Worm (Caenorhabditis elegans): ENCODE measurements around the gene F49F1.2.

Gene F49F1.2

DNA sequence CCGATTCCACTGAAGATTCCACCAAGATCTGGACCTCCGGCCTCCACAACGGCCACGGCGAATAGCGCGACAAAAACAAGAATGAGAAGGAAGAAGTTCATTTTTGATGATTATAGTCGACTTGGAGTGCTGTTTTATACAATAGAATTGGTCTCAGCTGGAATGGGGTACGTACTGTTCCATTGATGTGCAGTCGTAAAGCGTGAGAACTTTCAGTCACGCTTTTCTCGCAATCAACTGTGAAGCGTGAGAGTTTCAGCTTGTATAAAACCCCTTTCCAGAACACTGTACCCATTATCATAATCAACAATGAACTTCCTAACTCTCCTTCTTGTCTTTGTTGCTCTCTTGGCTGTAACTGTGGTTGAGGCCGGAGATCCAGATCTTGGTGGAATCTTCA is at the start of gene F49F1.2, which contains the start of gene F49F1.4:
Gene F49F1.2, plus strand, starts transcription at position 310 of the 400 bp plus-strand sequence.
Gene F49F1.4, minus strand, starts transcription at position 101 of the 400 bp plus-strand sequence.
- TF ChIP-seq elt-1 (tag; optimal IDR thresholded peaks at IDR 0.05) (no peak), gmeb-1 (tag; optimal IDR thresholded peaks at IDR 0.05) (no peak), nhr-25 (tag; optimal IDR thresholded peaks at IDR 0.05) (no peak), blmp-1 (tag; optimal IDR thresholded peaks at IDR 0.05; ENCODE audit: insufficient read depth) (no peak)

DNA sequence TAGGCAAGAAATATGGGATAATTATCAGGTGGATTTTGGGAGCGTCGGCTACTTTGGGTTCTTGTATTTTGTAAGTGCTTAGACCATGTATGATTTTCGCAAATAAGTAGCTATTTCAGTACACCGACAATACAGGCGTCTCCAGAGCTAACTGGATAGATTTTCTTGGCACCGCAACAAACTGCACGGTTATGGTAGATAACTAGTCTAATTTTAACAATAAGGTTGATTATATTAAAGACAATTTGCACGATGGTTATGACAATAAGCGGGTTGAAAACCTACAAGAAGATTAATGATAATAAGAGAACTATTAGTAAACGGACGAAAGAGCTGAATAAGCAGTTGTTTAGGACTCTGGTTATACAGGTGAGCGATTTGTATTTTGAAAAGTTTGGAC is 48.4 kb upstream of the F49F1.2 start:
- TF ChIP-seq nhr-237 (tag; optimal IDR thresholded peaks at IDR 0.05) (no peak), sem-4 (tag; optimal IDR thresholded peaks at IDR 0.05) (no peak), nhr-129 (tag; optimal IDR thresholded peaks at IDR 0.05) (no peak), mab-5 (tag; optimal IDR thresholded peaks at IDR 0.05) (no peak), skn-1 (tag; optimal IDR thresholded peaks at IDR 0.05) (no peak), F13H6.1 (tag; optimal IDR thresholded peaks at IDR 0.05) (no peak), peb-1 (tag; optimal IDR thresholded peaks at IDR 0.05) (no peak)

DNA sequence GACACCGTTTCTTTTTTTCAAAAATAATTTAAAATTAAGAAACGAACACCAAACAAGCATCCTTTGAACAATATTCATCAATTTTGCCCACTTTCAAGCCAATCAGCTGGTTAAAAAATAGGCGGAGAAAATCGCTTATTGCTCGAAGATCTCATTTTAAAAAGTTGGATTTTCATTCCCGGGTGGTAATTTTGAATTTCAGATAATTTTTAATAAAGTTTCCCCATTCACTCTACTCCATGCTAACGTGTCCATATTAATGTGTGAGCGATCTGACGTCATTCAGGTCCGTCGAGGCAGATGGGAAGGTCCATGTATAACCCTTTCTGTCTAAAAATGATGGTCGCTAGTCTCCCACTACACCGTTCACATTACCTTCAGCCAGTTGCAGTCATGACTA is 47.3 kb upstream of the F49F1.2 start, which contains the start of gene fbxb-55:
Gene fbxb-55, plus strand, starts transcription at position 301 of the 400 bp plus-strand sequence.
- no peak for TF ChIP-seq lsy-2 (tag; optimal IDR thresholded peaks at IDR 0.05)
- no peak for TF ChIP-seq ceh-82 (tag; optimal IDR thresholded peaks at IDR 0.05)
- no peak for TF ChIP-seq nhr-77 (tag; optimal IDR thresholded peaks at IDR 0.05)
- no peak for TF ChIP-seq ama-1 (optimal IDR thresholded peaks at IDR 0.05)
- TF ChIP-seq ztf-11 (tag; optimal IDR thresholded peaks at IDR 0.05), result no peak
- TF ChIP-seq nhr-129 (tag; optimal IDR thresholded peaks at IDR 0.05), result no peak
- no peak for TF ChIP-seq zag-1 (tag; optimal IDR thresholded peaks at IDR 0.05)
- TF ChIP-seq alr-1 (tag; optimal IDR thresholded peaks at IDR 0.05), result no peak
- no peak for TF ChIP-seq lin-39 (tag; optimal IDR thresholded peaks at IDR 0.05)
- no peak for TF ChIP-seq sma-9 (GFP tag; optimal IDR thresholded peaks at IDR 0.05)
- TF ChIP-seq sma-9 (tag; optimal IDR thresholded peaks at IDR 0.05), result no peak
- TF ChIP-seq ztf-1 (GFP tag; conservative IDR thresholded peaks at IDR 0.05), result no peak
- TF ChIP-seq snpc-4 (tag; optimal IDR thresholded peaks at IDR 0.05), result no peak
- no peak for TF ChIP-seq crh-2 (tag; optimal IDR thresholded peaks at IDR 0.05)
- TF ChIP-seq gmeb-1 (tag; optimal IDR thresholded peaks at IDR 0.05), result no peak
- no peak for TF ChIP-seq mbf-1 (tag; optimal IDR thresholded peaks at IDR 0.05)

DNA sequence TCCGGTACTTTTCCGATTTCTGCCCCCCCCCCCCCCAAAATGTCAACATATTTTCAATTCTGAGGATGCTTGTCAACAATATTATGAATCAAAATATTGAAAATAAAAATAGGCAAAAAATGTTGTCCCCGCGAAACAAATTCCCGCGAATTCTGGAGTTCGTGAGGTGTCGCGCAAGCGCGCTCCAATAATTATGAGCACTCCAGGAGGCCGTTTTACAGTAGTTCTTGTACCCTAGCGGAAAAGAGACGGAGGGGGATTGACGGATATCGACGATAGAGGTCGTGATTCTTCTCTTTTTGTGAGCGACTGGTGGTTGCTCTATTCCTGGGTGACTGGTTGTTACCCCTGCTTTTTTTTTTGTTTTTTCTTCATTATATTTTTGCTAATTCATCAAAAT is 44.9 kb upstream of the F49F1.2 start:
- TF ChIP-seq sma-9 (GFP tag; optimal IDR thresholded peaks at IDR 0.05) (no peak), sma-9 (tag; optimal IDR thresholded peaks at IDR 0.05) (no peak), lin-13 (GFP tag; optimal IDR thresholded peaks at IDR 0.05) (no peak), gmeb-1 (tag; optimal IDR thresholded peaks at IDR 0.05) (no peak), aly-2 (tag; optimal IDR thresholded peaks at IDR 0.05) (no peak), lsy-2 (tag; optimal IDR thresholded peaks at IDR 0.05) (no peak), blmp-1 (tag; optimal IDR thresholded peaks at IDR 0.05; ENCODE audit: insufficient read depth) (no peak), nhr-23 (tag; optimal IDR thresholded peaks at IDR 0.05) (no peak)

DNA sequence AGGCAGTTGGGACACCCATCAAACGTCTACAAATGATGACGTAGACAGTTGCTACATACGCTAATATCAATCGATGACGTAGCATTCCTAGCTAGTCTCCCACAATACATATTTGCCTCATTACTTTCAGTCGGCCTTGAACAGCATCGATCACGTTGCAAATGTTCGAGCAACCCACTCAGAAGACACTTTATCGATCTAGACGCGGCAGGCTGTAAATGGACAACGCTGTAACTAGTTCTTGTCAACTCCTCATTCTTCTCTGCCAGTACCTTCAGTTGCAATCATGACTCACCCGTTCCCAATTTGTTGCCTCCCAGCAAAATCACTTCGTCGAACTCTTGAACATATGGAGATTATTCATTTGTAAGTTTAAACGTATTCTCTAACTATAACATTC is 43.7 kb upstream of the F49F1.2 start, which contains the start of gene pqn-75:
Gene pqn-75, plus strand, starts transcription at position 301 of the 400 bp plus-strand sequence.
- no peak for TF ChIP-seq crh-2 (tag; optimal IDR thresholded peaks at IDR 0.05)
- no peak for TF ChIP-seq ceh-82 (tag; optimal IDR thresholded peaks at IDR 0.05)
- TF ChIP-seq Y55F3AM.14 (GFP tag; optimal IDR thresholded peaks at IDR 0.05), result no peak
- no peak for TF ChIP-seq F13H6.1 (tag; optimal IDR thresholded peaks at IDR 0.05)
- no peak for TF ChIP-seq nhr-21 (tag; optimal IDR thresholded peaks at IDR 0.05)
- no peak for TF ChIP-seq lsy-2 (tag; optimal IDR thresholded peaks at IDR 0.05)
- TF ChIP-seq snpc-4 (tag; optimal IDR thresholded peaks at IDR 0.05), result no peak
- no peak for TF ChIP-seq nhr-23 (tag; optimal IDR thresholded peaks at IDR 0.05)

DNA sequence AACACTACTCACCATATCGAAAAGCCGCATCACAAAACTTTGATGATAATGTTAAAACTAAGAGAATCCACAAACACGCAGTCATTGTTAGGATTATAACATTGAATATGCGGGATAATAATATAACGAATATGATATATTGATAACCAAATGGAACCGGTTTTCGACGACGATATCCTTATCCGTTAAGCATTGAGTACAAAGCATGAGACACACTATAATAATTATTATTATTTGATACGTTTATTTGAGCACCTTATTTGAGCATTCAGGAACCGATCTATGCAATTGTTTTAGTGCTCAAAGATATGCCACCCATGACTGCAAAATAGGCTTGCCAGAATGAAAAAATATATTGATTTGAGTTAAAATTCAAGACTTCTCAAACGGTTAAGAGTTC is 41.1 kb upstream of the F49F1.2 start, which contains the start of gene W03D2.9:
Gene W03D2.9, minus strand, starts transcription at position 101 of the 400 bp plus-strand sequence.
- no peak for TF ChIP-seq ztf-11 (tag; optimal IDR thresholded peaks at IDR 0.05)
- TF ChIP-seq unc-39 (tag; optimal IDR thresholded peaks at IDR 0.05), result no peak
- TF ChIP-seq nhr-25 (tag; optimal IDR thresholded peaks at IDR 0.05), result no peak
- TF ChIP-seq R02D3.7 (tag; optimal IDR thresholded peaks at IDR 0.05), result no peak
- no peak for TF ChIP-seq nhr-23 (tag; optimal IDR thresholded peaks at IDR 0.05)
- no peak for TF ChIP-seq sma-9 (GFP tag; optimal IDR thresholded peaks at IDR 0.05)
- no peak for TF ChIP-seq sma-9 (tag; optimal IDR thresholded peaks at IDR 0.05)
- TF ChIP-seq mbf-1 (tag; optimal IDR thresholded peaks at IDR 0.05), result no peak
- TF ChIP-seq ZK546.5 (tag; optimal IDR thresholded peaks at IDR 0.05), result no peak
- TF ChIP-seq lsy-2 (tag; optimal IDR thresholded peaks at IDR 0.05), result no peak
- no peak for TF ChIP-seq elt-3 (tag; optimal IDR thresholded peaks at IDR 0.05)
